Fruit fly (Drosophila melanogaster): ENCODE data around the gene Syx17.

dm6 chr3L:4408313-4409133 lies 5.2 kb downstream of the Syx17 start:
- no peak for TF ChIP-seq Myc (optimal IDR thresholded peaks at IDR 0.05)
- peak; percentile 36 for TF ChIP-seq fru (GFP tag; optimal IDR thresholded peaks at IDR 0.05)
- TF ChIP-seq CrebA (GFP tag; optimal IDR thresholded peaks at IDR 0.05; ENCODE audit: borderline replicate concordance) = no peak
- no peak for TF ChIP-seq Mio (GFP tag; optimal IDR thresholded peaks at IDR 0.05)
- no peak for TF ChIP-seq HLH106 (tag; optimal IDR thresholded peaks at IDR 0.05)
- no peak for TF ChIP-seq brk (GFP tag; optimal IDR thresholded peaks at IDR 0.05)
- TF ChIP-seq Dif (GFP tag; optimal IDR thresholded peaks at IDR 0.05; ENCODE audit: partially characterized antibody) = no peak
- peak; percentile 8 for TF ChIP-seq h (GFP tag; optimal IDR thresholded peaks at IDR 0.05)
